Fruit fly (Drosophila melanogaster): ENCODE results near the gene dmrt99B.

Gene dmrt99B

DNA sequence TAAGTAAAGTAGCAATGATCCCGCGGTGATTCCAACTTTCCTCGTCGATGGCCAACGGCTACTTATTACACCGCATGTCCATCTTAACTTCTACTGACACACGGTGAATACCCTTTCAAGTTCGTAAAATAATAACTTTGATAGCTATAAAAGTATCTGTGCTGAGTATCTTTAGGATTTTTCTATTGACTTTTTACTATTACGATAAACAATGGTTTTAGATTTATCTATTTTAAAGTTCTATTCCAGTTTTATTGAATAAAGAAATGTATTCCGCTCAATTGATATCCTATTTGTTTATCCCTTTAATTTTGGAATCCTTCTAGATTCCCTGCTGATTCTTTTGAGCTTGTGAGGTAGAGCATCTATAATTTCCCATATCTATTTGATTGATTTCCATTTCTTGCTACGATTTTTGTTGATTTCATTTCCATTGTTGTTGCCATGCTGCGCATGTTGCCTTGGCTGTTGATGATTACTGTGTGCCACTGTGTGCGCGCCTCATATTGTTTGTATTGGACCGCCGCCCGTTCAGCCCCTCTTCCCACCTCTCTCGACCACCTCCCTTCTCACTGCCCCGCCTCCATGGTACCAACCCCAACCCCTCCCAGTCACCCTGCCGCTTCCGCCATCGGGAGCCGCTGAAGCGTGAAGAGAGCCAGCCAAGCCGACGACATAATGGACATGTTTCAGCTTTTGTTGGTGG lies 2.4 kb upstream of the dmrt99B start (continued):
- TF ChIP-seq Xrp1 (GFP tag; IDR thresholded peaks at IDR 0.05) (no peak), Nf-YC (tag; optimal IDR thresholded peaks at IDR 0.05) (peak; percentile 71), zfh2 (GFP tag; optimal IDR thresholded peaks at IDR 0.05) (no peak), crol (GFP tag; IDR thresholded peaks at IDR 0.05) (peak; percentile 96), CG3995 (GFP tag; optimal IDR thresholded peaks at IDR 0.05) (no peak), CG12744 (GFP tag; optimal IDR thresholded peaks at IDR 0.05) (no peak), chm (GFP tag; IDR thresholded peaks at IDR 0.05) (0 out of 2 replicates have a peak, but pooled peaks have one; percentile 19), bsh (GFP tag; optimal IDR thresholded peaks at IDR 0.05) (no peak), chinmo (GFP tag; IDR thresholded peaks at IDR 0.05; ENCODE audit: partially characterized antibody) (0 out of 4 replicates have a peak, but pooled peaks have one; percentile 56)

DNA sequence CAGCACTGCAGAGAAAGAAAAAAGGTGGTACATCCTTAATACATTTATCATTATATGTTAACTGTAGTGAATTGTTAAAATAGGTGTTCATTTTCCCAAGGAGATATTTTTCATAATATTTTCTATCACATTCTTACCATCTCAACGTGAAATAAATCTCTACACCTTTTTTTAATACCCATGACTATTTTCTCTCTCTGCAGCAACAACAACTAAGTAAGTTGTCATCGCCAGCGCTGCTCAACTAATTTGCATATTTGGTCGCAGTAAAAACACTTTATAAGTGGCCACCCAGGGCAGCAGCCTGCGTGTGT lies 1.9 kb upstream of the dmrt99B start:
- TF ChIP-seq Xrp1 (GFP tag; IDR thresholded peaks at IDR 0.05) (peak; percentile 40; the same call in 1 of the 2 replicates), shn (GFP tag; optimal IDR thresholded peaks at IDR 0.05) (no peak), ash1 (GFP tag; optimal IDR thresholded peaks at IDR 0.05) (no peak), Doc3 (GFP tag; IDR thresholded peaks at IDR 0.05; ENCODE audit: partially characterized antibody) (no peak), br (optimal IDR thresholded peaks at IDR 0.05) (no peak), tgo (GFP tag; IDR thresholded peaks at IDR 0.05) (peak; percentile 19; the same call in 1 of the 3 replicates), Lhr (GFP tag; optimal IDR thresholded peaks at IDR 0.05) (peak; percentile 2), HLH54F (GFP tag; optimal IDR thresholded peaks at IDR 0.05) (no peak), Bdp1 (GFP tag; optimal IDR thresholded peaks at IDR 0.05) (no peak), croc (GFP tag; conservative IDR thresholded peaks at IDR 0.05) (peak; percentile 41; the same call in 1 of the 3 replicates), CG2712 (tag; optimal IDR thresholded peaks at IDR 0.05) (peak; percentile 54), CG2120 (GFP tag; optimal IDR thresholded peaks at IDR 0.05) (peak; percentile 0), CG12391 (tag; optimal IDR thresholded peaks at IDR 0.05) (peak; percentile 61), slou (GFP tag; optimal IDR thresholded peaks at IDR 0.05) (no peak), CG17385 (GFP tag; optimal IDR thresholded peaks at IDR 0.05) (no peak), Atf6 (GFP tag; IDR thresholded peaks at IDR 0.05) (no peak), gem (tag; optimal IDR thresholded peaks at IDR 0.05) (peak; percentile 72), H15 (GFP tag; IDR thresholded peaks at IDR 0.05) (no peak), CG12155 (GFP tag; optimal IDR thresholded peaks at IDR 0.05) (no peak), nerfin-2 (GFP tag; IDR thresholded peaks at IDR 0.05; ENCODE audit: partially characterized antibody) (no peak), CG11560 (tag; IDR thresholded peaks at IDR 0.05) (no peak), CG3847 (GFP tag; IDR thresholded peaks at IDR 0.05) (0 out of 2 replicates have a peak, but pooled peaks have one; percentile 20), zen (tag; optimal IDR thresholded peaks at IDR 0.05) (no peak), Sin3A (optimal IDR thresholded peaks at IDR 0.05) (no peak), CG6791 (GFP tag; IDR thresholded peaks at IDR 0.05; ENCODE audit: partially characterized antibody) (no peak), Nf-YC (tag; optimal IDR thresholded peaks at IDR 0.05) (no peak), CG7839 (tag; optimal IDR thresholded peaks at IDR 0.05) (peak; percentile 58), zen2 (GFP tag; IDR thresholded peaks at IDR 0.05; ENCODE audit: partially characterized antibody) (no peak), CG11695 (GFP tag; IDR thresholded peaks at IDR 0.05) (no peak), ATbp (GFP tag; optimal IDR thresholded peaks at IDR 0.05) (peak; percentile 33), yki (optimal IDR thresholded peaks at IDR 0.05) (no peak), grau (tag; optimal IDR thresholded peaks at IDR 0.05) (peak; percentile 58), esg (GFP tag; conservative IDR thresholded peaks at IDR 0.05) (0 out of 2 replicates have a peak, but pooled peaks have one; percentile 38), CG7271 (tag; optimal IDR thresholded peaks at IDR 0.05) (no peak), CG10147 (GFP tag; optimal IDR thresholded peaks at IDR 0.05) (no peak), pzg (GFP tag; optimal IDR thresholded peaks at IDR 0.05) (no peak), CG1024 (GFP tag; IDR thresholded peaks at IDR 0.05) (no peak), NC2β (GFP tag; optimal IDR thresholded peaks at IDR 0.05) (peak; percentile 6), sc (optimal IDR thresholded peaks at IDR 0.05) (no peak), sc (GFP tag; optimal IDR thresholded peaks at IDR 0.05) (no peak), vfl (GFP tag; optimal IDR thresholded peaks at IDR 0.05) (no peak), Drgx (GFP tag; IDR thresholded peaks at IDR 0.05) (0 out of 2 replicates have a peak, but pooled peaks have one; percentile 29), disco-r (GFP tag; optimal IDR thresholded peaks at IDR 0.05) (no peak)

Data from whole organism, embryonic.